Worm (Caenorhabditis elegans): ENCODE data around the gene F46F2.3.

ce11 chrX:15229174-15229573 is 30.9 kb downstream of the F46F2.3 start:
- TF ChIP-seq unc-39 (tag; optimal IDR thresholded peaks at IDR 0.05): no peak
- no peak for TF ChIP-seq nhr-28 (tag; optimal IDR thresholded peaks at IDR 0.05)
- TF ChIP-seq nhr-237 (tag; optimal IDR thresholded peaks at IDR 0.05): no peak
- TF ChIP-seq unc-62 (GFP tag; optimal IDR thresholded peaks at IDR 0.05): no peak
- no peak for TF ChIP-seq snpc-4 (tag; optimal IDR thresholded peaks at IDR 0.05)
- no peak for TF ChIP-seq nhr-76 (tag; optimal IDR thresholded peaks at IDR 0.05)
- TF ChIP-seq mep-1 (tag; optimal IDR thresholded peaks at IDR 0.05): no peak
